Worm (Caenorhabditis elegans) whole organism, L3 larva: Measurements from ENCODE around the gene ins-14.

Experiments used
- R02D3.7 ChIP-seq: fragments of 150-350 bp; optimal IDR thresholded peaks from 2 replicates; lab custom pipeline; 2014; ENCODE audit warnings: missing biosample characterization, missing genetic modification characterization
- aly-2 ChIP-seq: fragments of 150-350 bp; optimal IDR thresholded peaks from 2 replicates; lab custom pipeline; 2014; ENCODE audit warnings: missing biosample characterization, missing genetic modification characterization
- ama-1 ChIP-seq: fragments of 150-350 bp; optimal IDR thresholded peaks from 2 replicates; lab custom pipeline; 2018
- ceh-16 ChIP-seq: sonication (generic microtip); optimal IDR thresholded peaks from 2 replicates; lab custom pipeline; 2017; ENCODE audit warnings: missing biosample characterization, missing genetic modification characterization
- ceh-28 ChIP-seq: fragments of 150-350 bp; optimal IDR thresholded peaks from 2 replicates; lab custom pipeline; 2014; ENCODE audit warnings: missing biosample characterization, missing genetic modification reagents, missing genetic modification characterization
- ceh-82 ChIP-seq: fragments of 150-350 bp; optimal IDR thresholded peaks from 2 replicates; lab custom pipeline; 2014; ENCODE audit warnings: missing biosample characterization, missing genetic modification characterization
- ceh-9 ChIP-seq: sonication (generic microtip); optimal IDR thresholded peaks from 2 replicates; lab custom pipeline; 2018; ENCODE audit warnings: missing biosample characterization, missing genetic modification characterization
- egl-5 ChIP-seq: fragments of 150-350 bp; optimal IDR thresholded peaks from 2 replicates; lab custom pipeline; 2017; ENCODE audit warnings: missing biosample characterization, missing genetic modification reagents, missing genetic modification characterization, inconsistent platforms
- elt-1 ChIP-seq: fragments of 150-350 bp; optimal IDR thresholded peaks from 2 replicates; lab custom pipeline; 2014; ENCODE audit warnings: missing biosample characterization, missing genetic modification characterization
- elt-2 ChIP-seq: sonication (generic microtip); optimal IDR thresholded peaks from 2 replicates; lab custom pipeline; 2016; ENCODE audit warnings: missing genetic modification reagents, mild to moderate bottlenecking, missing genetic modification characterization, missing compliant biosample characterization
- elt-3 ChIP-seq, 3 experiments: fragments of 150-350 bp in 1 of 3; sonication (generic microtip) in 2 of 3; optimal IDR thresholded peaks; 2 replicates in 2 of 3; 4 replicates in 1 of 3; lab custom pipeline; 2014 to 2017; ENCODE audit warnings: missing biosample characterization in 3 of 3, missing genetic modification characterization in 3 of 3
- eor-1 ChIP-seq, 2 experiments: fragments of 150-350 bp; optimal IDR thresholded peaks; 2 replicates each; lab custom pipeline; 2014 to 2018; ENCODE audit warnings: missing biosample characterization in 2 of 2, missing genetic modification characterization in 2 of 2
- fkh-2 ChIP-seq: fragments of 150-350 bp; optimal IDR thresholded peaks from 2 replicates; lab custom pipeline; 2014; ENCODE audit warnings: missing biosample characterization, missing genetic modification reagents, missing genetic modification characterization
- jun-1 ChIP-seq: fragments of 150-350 bp; optimal IDR thresholded peaks from 2 replicates; lab custom pipeline; 2014; ENCODE audit warnings: missing biosample characterization, missing genetic modification reagents, missing genetic modification characterization
- lin-39 ChIP-seq: fragments of 150-350 bp; optimal IDR thresholded peaks from 2 replicates; lab custom pipeline; 2018; ENCODE audit warnings: missing biosample characterization, missing genetic modification reagents, missing genetic modification characterization
- lsy-12 ChIP-seq: sonication (generic microtip); optimal IDR thresholded peaks from 2 replicates; lab custom pipeline; 2016; ENCODE audit warnings: mild to moderate bottlenecking, missing genetic modification characterization, missing compliant biosample characterization
- mdl-1 ChIP-seq: fragments of 150-350 bp; optimal IDR thresholded peaks from 2 replicates; lab custom pipeline; 2014; ENCODE audit warnings: missing biosample characterization, missing genetic modification characterization
- mml-1 ChIP-seq: fragments of 150-350 bp; sonication (generic microtip); optimal IDR thresholded peaks from 3 replicates; lab custom pipeline; 2014; ENCODE audit warnings: missing biosample characterization, missing genetic modification characterization
- nfya-1 ChIP-seq: sonication (generic microtip); optimal IDR thresholded peaks from 2 replicates; lab custom pipeline; 2017; ENCODE audit warnings: missing genetic modification characterization, mild to moderate bottlenecking, missing compliant biosample characterization, antibody characterized with exemption, moderate library complexity; ENCODE audit not compliant: insufficient read depth
- nhr-12 ChIP-seq: fragments of 150-350 bp; optimal IDR thresholded peaks from 2 replicates; lab custom pipeline; 2014; ENCODE audit warnings: missing biosample characterization, missing genetic modification characterization
- nhr-23 ChIP-seq: fragments of 150-350 bp; optimal IDR thresholded peaks from 2 replicates; lab custom pipeline; 2014; ENCODE audit warnings: missing biosample characterization, missing genetic modification reagents, missing genetic modification characterization
- nhr-237 ChIP-seq: fragments of 150-350 bp; optimal IDR thresholded peaks from 2 replicates; lab custom pipeline; 2014; ENCODE audit warnings: missing biosample characterization, missing genetic modification characterization
- nhr-25 ChIP-seq: sonication (generic microtip); optimal IDR thresholded peaks from 2 replicates; lab custom pipeline; 2017; ENCODE audit warnings: missing biosample characterization, missing genetic modification characterization
- nhr-28 ChIP-seq: fragments of 150-350 bp; optimal IDR thresholded peaks from 2 replicates; lab custom pipeline; 2014; ENCODE audit warnings: missing biosample characterization, missing genetic modification characterization
- nhr-43 ChIP-seq: sonication (generic microtip); optimal IDR thresholded peaks from 2 replicates; lab custom pipeline; 2016; ENCODE audit warnings: mild to moderate bottlenecking, missing genetic modification characterization, missing compliant biosample characterization; ENCODE audit not compliant: poor library complexity, severe bottlenecking
- nhr-67 ChIP-seq: fragments of 150-350 bp; optimal IDR thresholded peaks from 2 replicates; lab custom pipeline; 2014; ENCODE audit warnings: missing biosample characterization, missing genetic modification characterization
- nhr-77 ChIP-seq: fragments of 150-350 bp; optimal IDR thresholded peaks from 2 replicates; lab custom pipeline; 2014; ENCODE audit warnings: missing biosample characterization, missing genetic modification characterization
- pqm-1 ChIP-seq: fragments of 150-350 bp; optimal IDR thresholded peaks from 2 replicates; lab custom pipeline; 2017; ENCODE audit warnings: missing biosample characterization, missing genetic modification characterization, inconsistent platforms
- skn-1 ChIP-seq: fragments of 150-350 bp; optimal IDR thresholded peaks from 2 replicates; lab custom pipeline; 2014; ENCODE audit warnings: missing biosample characterization, missing genetic modification characterization
- snpc-4 ChIP-seq: fragments of 150-350 bp; optimal IDR thresholded peaks from 2 replicates; lab custom pipeline; 2014; ENCODE audit warnings: missing biosample characterization, missing genetic modification characterization
- unc-62 ChIP-seq: fragments of 150-350 bp; sonication (generic microtip); optimal IDR thresholded peaks from 4 replicates; lab custom pipeline; 2014; ENCODE audit warnings: missing biosample characterization, missing genetic modification reagents, missing genetic modification characterization
- zag-1 ChIP-seq: fragments of 150-350 bp; optimal IDR thresholded peaks from 2 replicates; lab custom pipeline; 2014; ENCODE audit warnings: missing biosample characterization, missing genetic modification characterization
- ztf-11 ChIP-seq: fragments of 150-350 bp; optimal IDR thresholded peaks from 2 replicates; lab custom pipeline; 2014; ENCODE audit warnings: missing biosample characterization, missing genetic modification characterization
- ztf-4 ChIP-seq: fragments of 150-350 bp; optimal IDR thresholded peaks from 2 replicates; lab custom pipeline; 2014; ENCODE audit warnings: missing biosample characterization, missing genetic modification characterization

ins-14 gene

ce11 chrII:6754671-6755224 is 9.1 kb upstream of the ins-14 start, which contains the start of the genes srx-95 and fis-1:
Gene srx-95 (minus strand): TSS chrII:6754771.
Gene fis-1 (plus strand): TSS chrII:6755174.
- no peak for TF ChIP-seq snpc-4 (tag; lab: Kevin White, UChicago)
- no peak for TF ChIP-seq elt-3 (tag; optimal IDR thresholded peaks at IDR 0.05; lab: Kevin White, UChicago)
- TF ChIP-seq zag-1 (tag; lab: Kevin White, UChicago) = no peak
- no peak for TF ChIP-seq ceh-28 (tag; lab: Kevin White, UChicago)
- no peak for TF ChIP-seq nhr-67 (tag; lab: Kevin White, UChicago)
- no peak for TF ChIP-seq mml-1 (tag; lab: Kevin White, UChicago)
- TF ChIP-seq ama-1 (lab: Kevin White, UChicago) = no peak
- no peak for TF ChIP-seq skn-1 (tag; lab: Kevin White, UChicago)
- TF ChIP-seq nhr-43 (tag; lab: Kevin White, UChicago) = no peak
- no peak for TF ChIP-seq jun-1 (tag; lab: Kevin White, UChicago)
- no peak for TF ChIP-seq fkh-2 (tag; lab: Kevin White, UChicago)
- no peak for TF ChIP-seq pqm-1 (tag; lab: Kevin White, UChicago)
- no peak for TF ChIP-seq lin-39 (tag; lab: Kevin White, UChicago)
- TF ChIP-seq nhr-28 (tag; lab: Kevin White, UChicago) = no peak
- TF ChIP-seq mdl-1 (tag; lab: Kevin White, UChicago) = no peak
- no peak for TF ChIP-seq nhr-25

- TF ChIP-seq lsy-12 (tag; lab: Kevin White, UChicago) = no peak
- TF ChIP-seq pqm-1 (tag; lab: Kevin White, UChicago) = no peak
- no peak for TF ChIP-seq elt-2 (tag; lab: Kevin White, UChicago)
- no peak for TF ChIP-seq lin-39 (tag; lab: Kevin White, UChicago)
- no peak for TF ChIP-seq nhr-23 (tag; lab: Kevin White, UChicago)
- no peak for TF ChIP-seq elt-1 (tag; lab: Kevin White, UChicago)
These were observed 7.2 kb upstream of the ins-14 start, which contains the start of gene F41G3.21 for ce11 chrII:6752850-6753249. Gene F41G3.21 (minus strand): TSS chrII:6752950.

- TF ChIP-seq ceh-9 (tag; lab: Kevin White, UChicago) = no peak
- TF ChIP-seq nhr-28 (tag; lab: Kevin White, UChicago) = no peak
- no peak for TF ChIP-seq aly-2 (tag; lab: Kevin White, UChicago)
- TF ChIP-seq R02D3.7 = no peak
- TF ChIP-seq skn-1 (tag; lab: Kevin White, UChicago) = no peak
- no peak for TF ChIP-seq nhr-237 (tag; lab: Kevin White, UChicago)
- TF ChIP-seq mdl-1 (tag; lab: Kevin White, UChicago) = no peak
- TF ChIP-seq nhr-25 = no peak
- no peak for TF ChIP-seq ztf-4 (tag; lab: Kevin White, UChicago)
These were observed 6.4 kb upstream of the ins-14 start, which contains the start of gene F41G3.19 for ce11 chrII:6752027-6752426. Gene F41G3.19 (minus strand): TSS chrII:6752127.

ce11 chrII:6750929-6751328 is 5.3 kb upstream of the ins-14 start, which contains the start of gene F41G3.20:
Gene F41G3.20 (minus strand): TSS chrII:6751029.
- TF ChIP-seq nhr-12 (tag; lab: Kevin White, UChicago) = no peak
- no peak for TF ChIP-seq snpc-4 (tag; lab: Kevin White, UChicago)
- no peak for TF ChIP-seq nhr-28 (tag; lab: Kevin White, UChicago)
- no peak for TF ChIP-seq ceh-82 (tag; lab: Kevin White, UChicago)
- no peak for TF ChIP-seq nhr-77 (tag; lab: Kevin White, UChicago)
- TF ChIP-seq unc-62 (GFP tag; lab: Kevin White, UChicago) = no peak
- TF ChIP-seq ztf-11 = no peak
- TF ChIP-seq mdl-1 (tag; lab: Kevin White, UChicago) = no peak

ce11 chrII:6749422-6749821 is 3.8 kb upstream of the ins-14 start, which contains the start of gene F41G3.10:
Gene F41G3.10 (minus strand): TSS chrII:6749522.
- TF ChIP-seq ztf-4 (tag; lab: Kevin White, UChicago) = no peak
- no peak for TF ChIP-seq lsy-12 (tag; lab: Kevin White, UChicago)

- TF ChIP-seq nhr-67 (tag; lab: Kevin White, UChicago) (no peak), snpc-4 (tag; lab: Kevin White, UChicago) (no peak), ztf-11 (no peak), nhr-77 (tag; lab: Kevin White, UChicago) (no peak), lsy-12 (tag; lab: Kevin White, UChicago) (no peak), eor-1 (tag; optimal IDR thresholded peaks at IDR 0.05; lab: Kevin White, UChicago) (no peak), nfya-1 (tag; lab: Kevin White, UChicago) (no peak), nhr-25 (no peak), ceh-28 (tag; lab: Kevin White, UChicago) (no peak), nhr-28 (tag; lab: Kevin White, UChicago) (no peak), nhr-23 (tag; lab: Kevin White, UChicago) (no peak), lin-39 (tag; lab: Kevin White, UChicago) (no peak), ceh-16 (tag; lab: Kevin White, UChicago) (no peak), nhr-12 (tag; lab: Kevin White, UChicago) (no peak), egl-5 (no peak), skn-1 (tag; lab: Kevin White, UChicago) (no peak), jun-1 (tag; lab: Kevin White, UChicago) (no peak), nhr-237 (tag; lab: Kevin White, UChicago) (no peak)
These were observed 790 bp upstream of the ins-14 start, which contains the start of gene F41G3.5 for ce11 chrII:6746404-6746803. Gene F41G3.5 (plus strand): TSS chrII:6746704.
